Worm (Caenorhabditis elegans) whole organism, L4 larva: ENCODE measurements around the gene cpg-2.

ENCODE experiments used
- F26F4.8 ChIP-seq: fragments of 200-800 bp; sonication (Bioruptor generic); conservative IDR thresholded peaks from 2 replicates; pipeline ENCODE4 v1.3.6; 2022; ENCODE audit warnings: missing genetic modification characterization, missing compliant biosample characterization
- F37D6.2 ChIP-seq: sonication (generic microtip); optimal IDR thresholded peaks from 2 replicates; lab custom pipeline; 2016; ENCODE audit warnings: mild to moderate bottlenecking, missing genetic modification characterization, missing compliant biosample characterization
- T26A8.4 ChIP-seq: fragments of 200-800 bp; sonication (Bioruptor generic); IDR thresholded peaks from 2 replicates; pipeline ENCODE4 v1.3.6; 2022; ENCODE audit warnings: missing genetic modification characterization, missing compliant biosample characterization
- ZK546.5 ChIP-seq, 2 experiments: sonication (generic microtip); optimal IDR thresholded peaks; 2 replicates each; lab custom pipeline; 2017; ENCODE audit warnings: missing biosample characterization in 2 of 2, missing genetic modification characterization in 2 of 2
- aly-2 ChIP-seq: sonication (generic microtip); optimal IDR thresholded peaks from 2 replicates; lab custom pipeline; 2018; ENCODE audit warnings: missing biosample characterization, missing genetic modification characterization
- ama-1 ChIP-seq: fragments of 150-350 bp; optimal IDR thresholded peaks from 2 replicates; lab custom pipeline; 2014; ENCODE audit warnings: inconsistent platforms, mixed read lengths
- arid-1 ChIP-seq: fragments of 200-800 bp; sonication (Bioruptor generic); conservative IDR thresholded peaks from 2 replicates; pipeline ENCODE4 v1.3.6; 2022; ENCODE audit warnings: missing genetic modification reagents, missing genetic modification characterization, missing compliant biosample characterization
- ceh-20 ChIP-seq: fragments of 200-800 bp; sonication (Bioruptor generic); IDR thresholded peaks from 2 replicates; pipeline ENCODE4 v1.3.6; 2022; ENCODE audit warnings: missing genetic modification reagents, missing genetic modification characterization, missing compliant biosample characterization
- ceh-32 ChIP-seq: sonication (generic microtip); optimal IDR thresholded peaks from 2 replicates; lab custom pipeline; 2016; ENCODE audit warnings: mild to moderate bottlenecking, missing genetic modification characterization, missing compliant biosample characterization; ENCODE audit not compliant: poor library complexity
- ceh-82 ChIP-seq: sonication (generic microtip); optimal IDR thresholded peaks from 2 replicates; lab custom pipeline; 2017; ENCODE audit warnings: missing biosample characterization, missing genetic modification characterization
- ces-1 ChIP-seq: fragments of 150-350 bp; sonication (generic microtip); optimal IDR thresholded peaks from 4 replicates; lab custom pipeline; 2014; ENCODE audit warnings: missing biosample characterization, missing genetic modification reagents, missing genetic modification characterization
- ctbp-1 ChIP-seq: fragments of 200-800 bp; sonication (Bioruptor generic); IDR thresholded peaks from 2 replicates; pipeline ENCODE4 v1.3.6; 2022; ENCODE audit warnings: missing genetic modification reagents, missing genetic modification characterization, missing compliant biosample characterization
- daf-16 ChIP-seq, 3 experiments: sonication (generic microtip); optimal IDR thresholded peaks; 2 replicates each; lab custom pipeline; 2016 to 2017; ENCODE audit warnings: missing genetic modification characterization in 3 of 3, missing genetic modification reagents in 3 of 3, mild to moderate bottlenecking in 2 of 3, missing compliant biosample characterization in 2 of 3, missing biosample characterization in 1 of 3, moderate library complexity in 1 of 3
- daf-8 ChIP-seq: fragments of 200-800 bp; sonication (Bioruptor generic); IDR thresholded peaks from 2 replicates; pipeline ENCODE4 v1.3.6; 2022; ENCODE audit warnings: missing genetic modification characterization, missing compliant biosample characterization
- dmd-8 ChIP-seq: fragments of 200-800 bp; sonication (Bioruptor generic); IDR thresholded peaks from 2 replicates; pipeline ENCODE4 v1.3.6; 2022; ENCODE audit warnings: missing genetic modification characterization, missing compliant biosample characterization
- dmd-9 ChIP-seq: fragments of 200-800 bp; sonication (Bioruptor generic); IDR thresholded peaks from 2 replicates; pipeline ENCODE4 v1.3.6; 2022; ENCODE audit warnings: missing genetic modification reagents, missing genetic modification characterization, missing compliant biosample characterization
- dve-1 ChIP-seq: sonication (generic microtip); optimal IDR thresholded peaks from 2 replicates; lab custom pipeline; 2017; ENCODE audit warnings: antibody characterized with exemption, mild to moderate bottlenecking, missing genetic modification characterization, missing compliant biosample characterization; ENCODE audit not compliant: insufficient read depth
- jun-1 ChIP-seq: fragments of 150-350 bp; optimal IDR thresholded peaks from 2 replicates; lab custom pipeline; 2014; ENCODE audit warnings: missing biosample characterization, missing genetic modification reagents, missing genetic modification characterization
- lin-29 ChIP-seq: fragments of 200-800 bp; sonication (Bioruptor generic); IDR thresholded peaks from 2 replicates; pipeline ENCODE4 v1.3.6; 2022; ENCODE audit warnings: missing genetic modification reagents, missing genetic modification characterization, missing compliant biosample characterization
- lin-38 ChIP-seq: fragments of 200-800 bp; sonication (Bioruptor generic); IDR thresholded peaks from 2 replicates; pipeline ENCODE4 v1.3.6; 2022; ENCODE audit warnings: missing genetic modification reagents, missing genetic modification characterization, missing compliant biosample characterization
- lin-39 ChIP-seq: fragments of 150-350 bp; optimal IDR thresholded peaks from 2 replicates; lab custom pipeline; 2014; ENCODE audit warnings: missing biosample characterization, missing genetic modification reagents, missing genetic modification characterization
- lsy-2 ChIP-seq, 2 experiments: fragments of 150-350 bp in 1 of 2; sonication (generic microtip) in 1 of 2; optimal IDR thresholded peaks; 2 replicates each; lab custom pipeline; 2014 to 2017; ENCODE audit warnings: missing biosample characterization in 2 of 2, missing genetic modification characterization in 2 of 2
- madf-5 ChIP-seq, 2 experiments: fragments of 200-800 bp; sonication (Bioruptor generic); IDR thresholded peaks; 2 replicates each; pipeline ENCODE4 v1.3.6; 2022; ENCODE audit warnings: missing compliant biosample characterization in 2 of 2, missing genetic modification characterization in 2 of 2
- madf-9 ChIP-seq: fragments of 200-800 bp; sonication (Bioruptor generic); conservative IDR thresholded peaks from 2 replicates; pipeline ENCODE4 v1.3.6; 2022; ENCODE audit warnings: missing genetic modification reagents, missing genetic modification characterization, missing compliant biosample characterization
- mdl-1 ChIP-seq, 2 experiments: fragments of 150-350 bp in 1 of 2; sonication (generic microtip) in 1 of 2; optimal IDR thresholded peaks; 2 replicates each; lab custom pipeline; 2014 to 2017; ENCODE audit warnings: missing biosample characterization in 2 of 2, missing genetic modification characterization in 2 of 2
- mdt-29 ChIP-seq: fragments of 200-800 bp; sonication (Bioruptor generic); IDR thresholded peaks from 2 replicates; pipeline ENCODE4 v1.3.6; 2022; ENCODE audit warnings: missing genetic modification reagents, missing genetic modification characterization, missing compliant biosample characterization
- nhr-28 ChIP-seq: fragments of 150-350 bp; optimal IDR thresholded peaks from 2 replicates; lab custom pipeline; 2014; ENCODE audit warnings: missing biosample characterization, missing genetic modification characterization
- nhr-42 ChIP-seq: fragments of 200-800 bp; sonication (Bioruptor generic); IDR thresholded peaks from 2 replicates; pipeline ENCODE4 v1.3.6; 2022; ENCODE audit warnings: missing genetic modification characterization, missing compliant biosample characterization
- nhr-77 ChIP-seq: fragments of 150-350 bp; optimal IDR thresholded peaks from 2 replicates; lab custom pipeline; 2014; ENCODE audit warnings: missing biosample characterization, missing genetic modification characterization
- pha-4 ChIP-seq, 2 experiments: fragments of 150-350 bp in 1 of 2; fragments of 200-800 bp in 1 of 2; sonication (Bioruptor generic) in 1 of 2; IDR thresholded peaks in 1 of 2; optimal IDR thresholded peaks in 1 of 2; 2 replicates each; pipeline versions ENCODE4 v1.3.6 to Lab custom; 2014 to 2022; ENCODE audit warnings: missing genetic modification characterization in 2 of 2, missing genetic modification reagents in 2 of 2, missing biosample characterization in 1 of 2, missing compliant biosample characterization in 1 of 2
- php-3 ChIP-seq: fragments of 200-800 bp; sonication (Bioruptor generic); IDR thresholded peaks from 2 replicates; pipeline ENCODE4 v1.3.6; 2022; ENCODE audit warnings: missing genetic modification reagents, missing genetic modification characterization, missing compliant biosample characterization
- pqm-1 ChIP-seq: sonication (generic microtip); optimal IDR thresholded peaks from 2 replicates; lab custom pipeline; 2017; ENCODE audit warnings: missing biosample characterization, missing genetic modification characterization
- sdz-12 ChIP-seq: fragments of 200-800 bp; sonication (Bioruptor generic); optimal IDR thresholded peaks from 2 replicates; lab custom pipeline; 2018; ENCODE audit warnings: mild to moderate bottlenecking, missing genetic modification characterization, missing compliant biosample characterization
- snpc-4 ChIP-seq: fragments of 150-350 bp; optimal IDR thresholded peaks from 2 replicates; lab custom pipeline; 2014; ENCODE audit warnings: missing biosample characterization, missing genetic modification characterization
- spr-1 ChIP-seq: sonication (generic microtip); optimal IDR thresholded peaks from 2 replicates; lab custom pipeline; 2016; ENCODE audit warnings: mild to moderate bottlenecking, missing genetic modification characterization, missing compliant biosample characterization
- tag-97 ChIP-seq: fragments of 200-800 bp; sonication (Bioruptor generic); IDR thresholded peaks from 2 replicates; pipeline ENCODE4 v1.3.6; 2022; ENCODE audit warnings: missing genetic modification characterization, missing compliant biosample characterization
- unc-130 ChIP-seq: sonication (generic microtip); optimal IDR thresholded peaks from 2 replicates; lab custom pipeline; 2016; ENCODE audit warnings: missing genetic modification reagents, missing genetic modification characterization, missing compliant biosample characterization
- unc-39 ChIP-seq: sonication (generic microtip); optimal IDR thresholded peaks from 2 replicates; lab custom pipeline; 2017; ENCODE audit warnings: missing biosample characterization, missing genetic modification characterization
- unc-62 ChIP-seq, 3 experiments: fragments of 150-350 bp in 1 of 3; sonication (generic microtip); optimal IDR thresholded peaks in 2 of 3; peaks in 1 of 3; 1 replicate in 1 of 3; 2 replicates in 2 of 3; lab custom pipeline; 2014 to 2017; ENCODE audit warnings: missing biosample characterization in 3 of 3, missing genetic modification characterization in 3 of 3, missing genetic modification reagents in 3 of 3, missing genotype in 1 of 3
- zip-11 ChIP-seq: fragments of 200-800 bp; sonication (Bioruptor generic); IDR thresholded peaks from 2 replicates; pipeline ENCODE4 v1.3.6; 2022; ENCODE audit warnings: missing genetic modification characterization, missing compliant biosample characterization
- ztf-7 ChIP-seq: fragments of 150-350 bp; optimal IDR thresholded peaks from 2 replicates; lab custom pipeline; 2014; ENCODE audit warnings: missing biosample characterization, missing genetic modification characterization

Gene cpg-2

ce11 chrIII:7087691-7088323 is 16.0 kb downstream of the cpg-2 start, which contains the start of gene fubl-2 (continued):
- TF ChIP-seq php-3 = no peak

- TF ChIP-seq nhr-42 = no peak
- TF ChIP-seq ama-1 (lab: Kevin White, UChicago) = no peak
- no peak for TF ChIP-seq pha-4 (GFP tag; IDR thresholded peaks at IDR 0.05; lab: Robert Waterston, UW)
- TF ChIP-seq pha-4 (tag; optimal IDR thresholded peaks at IDR 0.05; lab: Kevin White, UChicago) = no peak
- no peak for TF ChIP-seq F26F4.8 (GFP tag; lab: Robert Waterston, UW)
- TF ChIP-seq ceh-32 (tag; lab: Kevin White, UChicago) = no peak
- TF ChIP-seq daf-16 (GFP tag; optimal IDR thresholded peaks at IDR 0.05; lab: Kevin White, UChicago) = no peak
- peak; percentile 18 for TF ChIP-seq daf-16 (tag; optimal IDR thresholded peaks at IDR 0.05; lab: Kevin White, UChicago)
- peak; percentile 66 for TF ChIP-seq nhr-28
- TF ChIP-seq unc-130 (GFP tag; lab: Kevin White, UChicago) = no peak
- TF ChIP-seq, all 104 proteins: peak for 2
These were observed 16.6 kb downstream of the cpg-2 start for ce11 chrIII:7087180-7087579.

- TF ChIP-seq lin-38 (GFP tag; lab: Robert Waterston, UW) (peak; percentile 11; the same call in 1 of the 2 replicates), lsy-2 (tag; optimal IDR thresholded peaks at IDR 0.05; lab: Kevin White, UChicago) (no peak)
These were observed 18.9 kb downstream of the cpg-2 start, which contains the start of gene tofu-7 for ce11 chrIII:7084908-7085307. tofu-7 (minus strand) TSS chrIII:7085018.

ce11 chrIII:7083106-7083505 is 20.7 kb downstream of the cpg-2 start:
- TF ChIP-seq jun-1 (no peak), ceh-20 (GFP tag; lab: Robert Waterston, UW) (no peak), zip-11 (no peak), lin-39 (tag; lab: Kevin White, UChicago) (no peak), dmd-9 (GFP tag; lab: Robert Waterston, UW) (no peak), spr-1 (tag; lab: Kevin White, UChicago) (no peak), mdl-1 (tag; optimal IDR thresholded peaks at IDR 0.05; lab: Kevin White, UChicago) (no peak), unc-62 (GFP tag; optimal IDR thresholded peaks at IDR 0.05 in 1 of 2; lab: Kevin White, UChicago) (no peak), unc-62 (tag; optimal IDR thresholded peaks at IDR 0.05; lab: Kevin White, UChicago) (no peak), aly-2 (no peak), snpc-4 (no peak), dmd-8 (GFP tag; lab: Robert Waterston, UW) (no peak), unc-39 (tag; lab: Kevin White, UChicago) (no peak), dve-1 (tag; lab: Kevin White, UChicago) (no peak), tag-97 (no peak), sdz-12 (no peak), ceh-32 (tag; lab: Kevin White, UChicago) (no peak), nhr-42 (no peak), T26A8.4 (GFP tag; lab: Robert Waterston, UW) (no peak), F37D6.2 (no peak), ctbp-1 (GFP tag; lab: Robert Waterston, UW) (no peak)

- TF ChIP-seq mdt-29 (GFP tag; lab: Robert Waterston, UW) (no peak), ZK546.5 (tag; optimal IDR thresholded peaks at IDR 0.05; lab: Kevin White, UChicago) (no peak), madf-9 (GFP tag; lab: Robert Waterston, UW) (no peak), lin-29 (no peak), ceh-20 (GFP tag; lab: Robert Waterston, UW) (no peak), dve-1 (tag; lab: Kevin White, UChicago) (no peak), tag-97 (no peak), arid-1 (GFP tag; lab: Robert Waterston, UW) (no peak), daf-16 (GFP tag; optimal IDR thresholded peaks at IDR 0.05; lab: Kevin White, UChicago) (no peak), daf-16 (tag; optimal IDR thresholded peaks at IDR 0.05; lab: Kevin White, UChicago) (peak; percentile 33), mdl-1 (tag; optimal IDR thresholded peaks at IDR 0.05; lab: Kevin White, UChicago) (no peak), sdz-12 (no peak), ceh-82 (tag; lab: Kevin White, UChicago) (no peak), php-3 (no peak), pqm-1 (tag; lab: Kevin White, UChicago) (peak; percentile 65), daf-8 (no peak), nhr-28 (peak; percentile 33), jun-1 (no peak), ztf-7 (tag; lab: Kevin White, UChicago) (peak; percentile 6), snpc-4 (no peak), ces-1 (GFP tag; lab: Kevin White, UChicago) (no peak), nhr-77 (tag; lab: Kevin White, UChicago) (peak; percentile 10), unc-39 (tag; lab: Kevin White, UChicago) (no peak), madf-5 (GFP tag; IDR thresholded peaks at IDR 0.05; lab: Robert Waterston, UW) (no peak)
These were observed 22.3 kb downstream of the cpg-2 start for ce11 chrIII:7081488-7081887.
